Worm (Caenorhabditis elegans) whole organism, young adult: ENCODE data around the gene rgl-1.

Experiments used
- F22D6.2 ChIP-seq: sonication (generic microtip); optimal IDR thresholded peaks from 2 replicates; lab custom pipeline; 2016; ENCODE audit warnings: mild to moderate bottlenecking, missing genetic modification characterization, missing compliant biosample characterization
- K11D2.4 ChIP-seq: fragments of 200-800 bp; sonication (Bioruptor generic); IDR thresholded peaks from 2 replicates; pipeline ENCODE4 v1.3.6; 2022; ENCODE audit warnings: missing genetic modification reagents, missing genetic modification characterization, missing compliant biosample characterization
- Y53F4B.3 ChIP-seq: fragments of 200-800 bp; sonication (Bioruptor generic); IDR thresholded peaks from 2 replicates; pipeline ENCODE4 v1.3.6; 2022; ENCODE audit warnings: missing genetic modification reagents, missing genetic modification characterization, missing compliant biosample characterization
- dpff-1 ChIP-seq: sonication (generic microtip); optimal IDR thresholded peaks from 2 replicates; lab custom pipeline; 2017; ENCODE audit warnings: mild to moderate bottlenecking, missing genetic modification characterization, missing compliant biosample characterization
- hlh-26 ChIP-seq: fragments of 200-800 bp; sonication (Bioruptor generic); conservative IDR thresholded peaks from 2 replicates; pipeline ENCODE4 v1.3.6; 2022; ENCODE audit warnings: missing genetic modification reagents, missing genetic modification characterization, missing compliant biosample characterization
- hmg-1.2 ChIP-seq: fragments of 200-800 bp; sonication (Bioruptor generic); IDR thresholded peaks from 2 replicates; pipeline ENCODE4 v1.3.6; 2022; ENCODE audit warnings: missing genetic modification reagents, missing genetic modification characterization, missing compliant biosample characterization
- lin-54 ChIP-seq: fragments of 200-800 bp; sonication (Bioruptor generic); optimal IDR thresholded peaks from 2 replicates; lab custom pipeline; 2018; ENCODE audit warnings: mild to moderate bottlenecking, missing genetic modification characterization, missing compliant biosample characterization
- nfya-1 ChIP-seq: sonication (generic microtip); optimal IDR thresholded peaks from 2 replicates; lab custom pipeline; 2017; ENCODE audit warnings: antibody characterized with exemption, missing compliant biosample characterization, missing genetic modification characterization, borderline replicate concordance; ENCODE audit not compliant: insufficient read depth
- nfyb-1 ChIP-seq: fragments of 200-800 bp; sonication (Bioruptor generic); IDR thresholded peaks from 2 replicates; pipeline ENCODE4 v1.3.6; 2022; ENCODE audit warnings: missing genetic modification reagents, missing genetic modification characterization, missing compliant biosample characterization
- pha-4 ChIP-seq: fragments of 150-350 bp; sonication (generic microtip); optimal IDR thresholded peaks from 2 replicates; lab custom pipeline; 2014; ENCODE audit warnings: missing biosample characterization, missing genetic modification reagents, missing genetic modification characterization
- snpc-1.1 ChIP-seq: sonication (generic microtip); optimal IDR thresholded peaks from 2 replicates; lab custom pipeline; 2017; ENCODE audit warnings: missing genetic modification characterization, mild to moderate bottlenecking, missing compliant biosample characterization, antibody characterized with exemption, moderate library complexity, missing genotype, missing genetic modification reagents; ENCODE audit not compliant: insufficient read depth
- snpc-4 ChIP-seq, 5 experiments: fragments of 150-350 bp in 1 of 5; sonication (generic microtip) in 4 of 5; optimal IDR thresholded peaks; 2 replicates each; lab custom pipeline; 2014 to 2018; ENCODE audit warnings: missing genetic modification characterization in 5 of 5, missing biosample characterization in 3 of 5, antibody characterized with exemption in 2 of 5, mild to moderate bottlenecking in 2 of 5, missing compliant biosample characterization in 2 of 5, missing genotype in 2 of 5, moderate library complexity in 2 of 5, missing genetic modification reagents in 1 of 5

DNA sequence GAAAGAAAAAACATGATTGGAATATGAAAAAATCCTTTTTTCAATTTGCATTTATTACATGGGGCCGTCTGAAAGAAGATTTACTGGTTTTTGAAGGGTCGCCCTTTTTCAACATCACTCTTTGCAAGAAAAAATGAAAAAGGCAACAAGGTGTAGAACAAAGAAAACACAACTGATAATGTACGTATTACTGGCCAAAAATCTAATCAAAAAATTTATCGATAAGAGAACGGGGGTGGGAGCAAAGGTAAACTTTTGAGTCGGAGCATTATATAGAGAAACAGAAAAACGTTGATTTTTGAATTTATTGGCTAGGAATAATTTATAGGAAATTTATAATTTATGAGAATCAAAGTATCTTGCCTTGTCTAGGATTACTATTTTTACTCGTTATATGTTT lies 38.3 kb downstream of the rgl-1 start:
- TF ChIP-seq hlh-26 (GFP tag; lab: Robert Waterston, UW) (no peak), hmg-1.2 (GFP tag; lab: Robert Waterston, UW) (no peak), F22D6.2 (no peak), nfyb-1 (no peak), dpff-1 (tag; lab: Kevin White, UChicago) (no peak), Y53F4B.3 (GFP tag; lab: Robert Waterston, UW) (no peak), nfya-1 (tag; lab: Kevin White, UChicago) (no peak), pha-4 (tag; lab: Kevin White, UChicago) (no peak), lin-54 (no peak), snpc-4 (GFP tag; optimal IDR thresholded peaks at IDR 0.05; lab: Kevin White, UChicago) (no peak), snpc-4 (tag; optimal IDR thresholded peaks at IDR 0.05; lab: Kevin White, UChicago) (no peak), K11D2.4 (GFP tag; lab: Robert Waterston, UW) (no peak), snpc-1.1 (no peak)
